Worm (Caenorhabditis elegans) whole organism, L2 larva: Measurements from ENCODE around the gene gtf-2F1.
A peak's percentile ranks its signal among the peaks of the same experiment; 100 is the strongest.

ENCODE experiments used
- C34F6.9 ChIP-seq: fragments of 150-350 bp; optimal IDR thresholded peaks from 2 replicates; lab custom pipeline; 2014; ENCODE audit warnings: missing biosample characterization, missing genetic modification characterization
- F13H6.1 ChIP-seq: sonication (generic microtip); optimal IDR thresholded peaks from 2 replicates; lab custom pipeline; 2016; ENCODE audit warnings: missing genetic modification characterization, missing compliant biosample characterization
- R02D3.7 ChIP-seq: fragments of 150-350 bp; optimal IDR thresholded peaks from 2 replicates; lab custom pipeline; 2014; ENCODE audit warnings: missing biosample characterization, missing genetic modification characterization
- Y55F3AM.14 ChIP-seq: fragments of 200-800 bp; sonication (Bioruptor generic); optimal IDR thresholded peaks from 2 replicates; lab custom pipeline; 2018; ENCODE audit warnings: mild to moderate bottlenecking, missing genetic modification characterization, missing compliant biosample characterization
- ZK546.5 ChIP-seq: sonication (generic microtip); optimal IDR thresholded peaks from 2 replicates; lab custom pipeline; 2017; ENCODE audit warnings: missing biosample characterization, missing genetic modification characterization
- alr-1 ChIP-seq: fragments of 150-350 bp; optimal IDR thresholded peaks from 2 replicates; lab custom pipeline; 2014; ENCODE audit warnings: missing biosample characterization, missing genetic modification characterization
- aly-2 ChIP-seq: fragments of 150-350 bp; optimal IDR thresholded peaks from 2 replicates; lab custom pipeline; 2014; ENCODE audit warnings: missing biosample characterization, missing genetic modification characterization
- ama-1 ChIP-seq: fragments of 150-350 bp; optimal IDR thresholded peaks from 2 replicates; lab custom pipeline; 2018; ENCODE audit warnings: inconsistent platforms
- blmp-1 ChIP-seq: sonication (generic microtip); optimal IDR thresholded peaks from 2 replicates; lab custom pipeline; 2017; ENCODE audit warnings: missing genetic modification characterization, mild to moderate bottlenecking, missing compliant biosample characterization, antibody characterized with exemption, moderate library complexity; ENCODE audit not compliant: insufficient read depth
- crh-2 ChIP-seq: sonication (generic microtip); optimal IDR thresholded peaks from 2 replicates; lab custom pipeline; 2017; ENCODE audit warnings: missing biosample characterization, missing genetic modification characterization
- egl-27 ChIP-seq: sonication (generic microtip); optimal IDR thresholded peaks from 3 replicates; lab custom pipeline; 2017; ENCODE audit warnings: missing biosample characterization, missing genetic modification reagents, missing genetic modification characterization
- elt-1 ChIP-seq: fragments of 150-350 bp; optimal IDR thresholded peaks from 2 replicates; lab custom pipeline; 2014; ENCODE audit warnings: missing biosample characterization, missing genetic modification characterization
- gmeb-1 ChIP-seq: fragments of 150-350 bp; optimal IDR thresholded peaks from 2 replicates; lab custom pipeline; 2014; ENCODE audit warnings: missing biosample characterization, missing genetic modification characterization
- lin-11 ChIP-seq: fragments of 150-350 bp; sonication (generic microtip); optimal IDR thresholded peaks from 2 replicates; lab custom pipeline; 2014; ENCODE audit warnings: missing biosample characterization, missing genetic modification characterization, inconsistent platforms, mixed read lengths
- lsy-2 ChIP-seq, 2 experiments: fragments of 150-350 bp in 1 of 2; sonication (generic microtip) in 1 of 2; optimal IDR thresholded peaks; 2 replicates each; lab custom pipeline; 2014 to 2017; ENCODE audit warnings: missing biosample characterization in 2 of 2, missing genetic modification characterization in 2 of 2
- mab-5 ChIP-seq: fragments of 150-350 bp; optimal IDR thresholded peaks from 2 replicates; lab custom pipeline; 2014; ENCODE audit warnings: missing biosample characterization, missing genetic modification characterization
- mbf-1 ChIP-seq: sonication (generic microtip); optimal IDR thresholded peaks from 2 replicates; lab custom pipeline; 2017; ENCODE audit warnings: missing biosample characterization, missing genetic modification characterization
- nhr-11 ChIP-seq: fragments of 150-350 bp; optimal IDR thresholded peaks from 2 replicates; lab custom pipeline; 2014; ENCODE audit warnings: missing biosample characterization, missing genetic modification characterization
- nhr-129 ChIP-seq: fragments of 150-350 bp; optimal IDR thresholded peaks from 2 replicates; lab custom pipeline; 2014; ENCODE audit warnings: missing biosample characterization, missing genetic modification characterization
- nhr-21 ChIP-seq: fragments of 150-350 bp; optimal IDR thresholded peaks from 2 replicates; lab custom pipeline; 2014; ENCODE audit warnings: missing biosample characterization, missing genetic modification characterization
- nhr-23 ChIP-seq: fragments of 150-350 bp; optimal IDR thresholded peaks from 2 replicates; lab custom pipeline; 2014; ENCODE audit warnings: missing biosample characterization, missing genetic modification reagents, missing genetic modification characterization
- nhr-77 ChIP-seq: fragments of 150-350 bp; optimal IDR thresholded peaks from 2 replicates; lab custom pipeline; 2014; ENCODE audit warnings: missing biosample characterization, missing genetic modification characterization
- sma-3 ChIP-seq: sonication (generic microtip); optimal IDR thresholded peaks from 2 replicates; lab custom pipeline; 2016; ENCODE audit warnings: missing genetic modification reagents, missing genetic modification characterization, missing compliant biosample characterization
- snpc-4 ChIP-seq: fragments of 150-350 bp; optimal IDR thresholded peaks from 2 replicates; lab custom pipeline; 2014; ENCODE audit warnings: missing biosample characterization, missing genetic modification characterization
- unc-55 ChIP-seq: fragments of 150-350 bp; sonication (generic microtip); optimal IDR thresholded peaks from 3 replicates; lab custom pipeline; 2014; ENCODE audit warnings: missing biosample characterization, missing genetic modification reagents, missing genetic modification characterization
- ztf-11 ChIP-seq: sonication (generic microtip); optimal IDR thresholded peaks from 2 replicates; lab custom pipeline; 2017; ENCODE audit warnings: missing biosample characterization, missing genetic modification characterization

The gtf-2F1 gene

ce11 chrII:4299227-4299703 is 2.1 kb upstream of the gtf-2F1 start, which contains the start of gene sco-1 (continued):
- TF ChIP-seq egl-27 (tag; lab: Kevin White, UChicago): peak; percentile 95
- peak; percentile 63 for TF ChIP-seq ama-1

ce11 chrII:4306921-4307630 is 5.7 kb downstream of the gtf-2F1 start, which contains the start of gene Y52E8A.3:
TSS of gene Y52E8A.3 (minus strand) at chrII:4306971.
- TF ChIP-seq nhr-11 (tag; lab: Kevin White, UChicago) (no peak), alr-1 (tag; lab: Kevin White, UChicago) (no peak), nhr-77 (tag; lab: Kevin White, UChicago) (no peak), sma-3 (GFP tag; lab: Kevin White, UChicago) (no peak)

- TF ChIP-seq blmp-1 (tag; lab: Kevin White, UChicago) (no peak), aly-2 (no peak), egl-27 (tag; lab: Kevin White, UChicago) (no peak), nhr-23 (no peak), lin-11 (tag; lab: Kevin White, UChicago) (no peak), ama-1 (no peak), mab-5 (tag; lab: Kevin White, UChicago) (no peak), C34F6.9 (no peak), F13H6.1 (tag; lab: Kevin White, UChicago) (no peak), Y55F3AM.14 (GFP tag; lab: Kevin White, UChicago) (no peak)
These were observed 10.7 kb downstream of the gtf-2F1 start, which contains the start of gene plep-1 for ce11 chrII:4312115-4312514. TSS of gene plep-1 (minus strand) at chrII:4312215.

- TF ChIP-seq nhr-11 (tag; lab: Kevin White, UChicago): no peak
- TF ChIP-seq, all 48 proteins: peak for 0
These were observed 14.6 kb downstream of the gtf-2F1 start, which contains the start of gene srw-40 for ce11 chrII:4316011-4316410. TSS of gene srw-40 (minus strand) at chrII:4316111.

ce11 chrII:4319537-4320019 is 18.2 kb downstream of the gtf-2F1 start, which contains the start of gene Y52E8A.6:
TSS of gene Y52E8A.6 (minus strand) at chrII:4319969.
- TF ChIP-seq nhr-21 (tag; lab: Kevin White, UChicago): no peak

ce11 chrII:4320455-4320854 is 19.0 kb downstream of the gtf-2F1 start, which contains the start of gene Y52E8A.2:
TSS of gene Y52E8A.2 (plus strand) at chrII:4320836.
- TF ChIP-seq ama-1: no peak
- no peak for TF ChIP-seq mbf-1 (tag; lab: Kevin White, UChicago)
- TF ChIP-seq, all 48 proteins: peak for 0

ce11 chrII:4321766-4322165 is 20.4 kb downstream of the gtf-2F1 start, which contains the start of gene Y52E8A.1:
TSS of gene Y52E8A.1 (plus strand) at chrII:4322066.
- TF ChIP-seq ZK546.5 (tag; lab: Kevin White, UChicago) (no peak), gmeb-1 (tag; lab: Kevin White, UChicago) (no peak), blmp-1 (tag; lab: Kevin White, UChicago) (no peak), ztf-11 (no peak), nhr-129 (no peak), aly-2 (no peak), snpc-4 (tag; lab: Kevin White, UChicago) (no peak), lin-11 (tag; lab: Kevin White, UChicago) (no peak), nhr-23 (no peak)

- TF ChIP-seq C34F6.9: peak; percentile 31
- peak; percentile 33 for TF ChIP-seq unc-55 (GFP tag; lab: Kevin White, UChicago)
- peak; percentile 2 for TF ChIP-seq sma-3 (GFP tag; lab: Kevin White, UChicago)
- no peak for TF ChIP-seq elt-1
- peak; percentile 20 for TF ChIP-seq gmeb-1 (tag; lab: Kevin White, UChicago)
- no peak for TF ChIP-seq crh-2
- peak; percentile 18 for TF ChIP-seq R02D3.7 (tag; lab: Kevin White, UChicago)
- peak in 1 of 2 experiments; percentile 27 for TF ChIP-seq lsy-2 (tag; optimal IDR thresholded peaks at IDR 0.05; lab: Kevin White, UChicago)
These were observed 21.5 kb downstream of the gtf-2F1 start, which contains the start of gene H20J04.6 for ce11 chrII:4322871-4323270. TSS of gene H20J04.6 (plus strand) at chrII:4323256.
